Worm (Caenorhabditis elegans) whole organism, young adult: ENCODE data around the gene F09G2.8.

Source experiments
- ama-1 ChIP-seq, 3 experiments: fragments of 150-350 bp in 1 of 3; sonication (generic microtip) in 2 of 3; optimal IDR thresholded peaks; 2 replicates each; lab custom pipeline; 2014 to 2018; ENCODE audit warnings: missing biosample characterization in 2 of 3, missing genetic modification characterization in 2 of 3, missing genetic modification reagents in 2 of 3
- ceh-100 ChIP-seq: fragments of 200-800 bp; sonication (Bioruptor generic); IDR thresholded peaks from 2 replicates; pipeline ENCODE4 v1.3.6; 2022; ENCODE audit warnings: missing genetic modification reagents, missing genetic modification characterization, missing compliant biosample characterization
- dpff-1 ChIP-seq: sonication (generic microtip); optimal IDR thresholded peaks from 2 replicates; lab custom pipeline; 2017; ENCODE audit warnings: mild to moderate bottlenecking, missing genetic modification characterization, missing compliant biosample characterization
- efl-1 ChIP-seq: fragments of 150-350 bp; optimal IDR thresholded peaks from 2 replicates; lab custom pipeline; 2014; ENCODE audit warnings: missing biosample characterization, missing genetic modification reagents, missing genetic modification characterization
- mcd-1 ChIP-seq: fragments of 200-800 bp; sonication (Bioruptor generic); IDR thresholded peaks from 2 replicates; pipeline ENCODE4 v1.3.6; 2022; ENCODE audit warnings: missing genetic modification reagents, missing genetic modification characterization, missing compliant biosample characterization
- nhr-120 ChIP-seq: fragments of 200-800 bp; sonication (Bioruptor generic); IDR thresholded peaks from 2 replicates; pipeline ENCODE4 v1.3.6; 2022; ENCODE audit warnings: missing genetic modification characterization, missing compliant biosample characterization
- repo-1 ChIP-seq: sonication (generic microtip); optimal IDR thresholded peaks from 2 replicates; lab custom pipeline; 2017; ENCODE audit warnings: mild to moderate bottlenecking, missing genetic modification characterization, missing compliant biosample characterization
- sptf-2 ChIP-seq: fragments of 200-800 bp; sonication (Bioruptor generic); optimal IDR thresholded peaks from 2 replicates; lab custom pipeline; 2018; ENCODE audit warnings: mild to moderate bottlenecking, missing genetic modification characterization, missing compliant biosample characterization

- TF ChIP-seq ceh-100 (GFP tag; lab: Robert Waterston, UW) (no peak), dpff-1 (tag; lab: Kevin White, UChicago) (peak; percentile 1), efl-1 (GFP tag; lab: Kevin White, UChicago) (no peak), repo-1 (tag; lab: Kevin White, UChicago) (peak; percentile 79), sptf-2 (GFP tag; lab: Kevin White, UChicago) (no peak), nhr-120 (GFP tag; lab: Robert Waterston, UW) (no peak), mcd-1 (GFP tag; lab: Robert Waterston, UW) (no peak), ama-1 (optimal IDR thresholded peaks at IDR 0.05; lab: Kevin White, UChicago) (peak; percentile 48), ama-1 (GFP tag; optimal IDR thresholded peaks at IDR 0.05; lab: Kevin White, UChicago) (peak in 1 of 2 experiments; percentile 73)
These were observed 4.9 kb upstream of the F09G2.8 start for ce11 chrV:7198403-7198802.
